Fruit fly (Drosophila melanogaster) whole organism, embryonic: ENCODE data around the gene Girdin.

ENCODE experiments used
- CG10543 ChIP-seq: fragments of 200-800 bp; sonication (Bioruptor generic); optimal IDR thresholded peaks from 3 replicates; lab custom pipeline; 2017; ENCODE audit warnings: missing biosample characterization, mild to moderate bottlenecking, missing genetic modification characterization, moderate library complexity
- CG12659 ChIP-seq: fragments of 200-800 bp; sonication (Bioruptor generic); optimal IDR thresholded peaks from 3 replicates; lab custom pipeline; 2017; ENCODE audit warnings: mild to moderate bottlenecking, missing biosample characterization, missing genetic modification reagents, missing genetic modification characterization
- CG13424 ChIP-seq: fragments of 200-800 bp; sonication (Bioruptor generic); optimal IDR thresholded peaks from 2 replicates; lab custom pipeline; 2019; ENCODE audit warnings: missing biosample characterization, mild to moderate bottlenecking, missing genetic modification characterization, moderate library complexity
- CG15269 ChIP-seq: fragments of 200-800 bp; sonication (Bioruptor generic); optimal IDR thresholded peaks from 2 replicates; lab custom pipeline; 2018; ENCODE audit warnings: missing biosample characterization, mild to moderate bottlenecking, missing genetic modification characterization, moderate library complexity
- CG15514 ChIP-seq: fragments of 200-800 bp; sonication (Bioruptor generic); optimal IDR thresholded peaks from 3 replicates; lab custom pipeline; 2017; ENCODE audit warnings: missing biosample characterization, missing genetic modification characterization, mild to moderate bottlenecking, moderate library complexity, missing genetic modification reagents
- CG15696 ChIP-seq: fragments of 200-800 bp; sonication (Bioruptor generic); optimal IDR thresholded peaks from 2 replicates; lab custom pipeline; 2019; ENCODE audit warnings: missing biosample characterization, mild to moderate bottlenecking, missing genetic modification characterization, moderate library complexity
- CG17186 ChIP-seq: fragments of 200-800 bp; sonication (Bioruptor generic); optimal IDR thresholded peaks from 3 replicates; lab custom pipeline; 2017; ENCODE audit warnings: missing biosample characterization, missing genetic modification reagents, missing genetic modification characterization
- CG17829 ChIP-seq: fragments of 200-800 bp; optimal IDR thresholded peaks from 2 replicates; lab custom pipeline; 2019; ENCODE audit warnings: missing biosample characterization, mild to moderate bottlenecking, missing genetic modification characterization, moderate library complexity
- CG2116 ChIP-seq: fragments of 200-800 bp; sonication (Bioruptor generic); optimal IDR thresholded peaks from 3 replicates; lab custom pipeline; 2018; ENCODE audit warnings: missing biosample characterization, mild to moderate bottlenecking, missing genetic modification characterization
- CG2120 ChIP-seq: fragments of 200-800 bp; sonication (Bioruptor generic); optimal IDR thresholded peaks from 3 replicates; lab custom pipeline; 2016; ENCODE audit warnings: missing biosample characterization, missing genetic modification characterization
- CG2678 ChIP-seq: fragments of 200-800 bp; sonication (Bioruptor generic); optimal IDR thresholded peaks from 3 replicates; lab custom pipeline; 2019; ENCODE audit warnings: missing biosample characterization, mild to moderate bottlenecking, missing genetic modification characterization, moderate library complexity
- CG2712 ChIP-seq: fragments of 200-800 bp; optimal IDR thresholded peaks from 3 replicates; lab custom pipeline; 2019; ENCODE audit warnings: missing biosample characterization, mild to moderate bottlenecking, missing genetic modification characterization, moderate library complexity
- CG30020 ChIP-seq: fragments of 200-800 bp; optimal IDR thresholded peaks from 2 replicates; lab custom pipeline; 2019; ENCODE audit warnings: missing biosample characterization, mild to moderate bottlenecking, missing genetic modification characterization, moderate library complexity
- CG3407 ChIP-seq: fragments of 200-800 bp; sonication (Bioruptor generic); optimal IDR thresholded peaks from 2 replicates; lab custom pipeline; 2018; ENCODE audit warnings: missing biosample characterization, mild to moderate bottlenecking, missing genetic modification characterization
- CG42726 ChIP-seq: fragments of 200-800 bp; sonication (Bioruptor generic); IDR thresholded peaks from 2 replicates; pipeline ENCODE4 v1.3.6; 2022; ENCODE audit warnings: missing biosample characterization, missing genetic modification characterization; ENCODE audit not compliant: partially characterized antibody
- CG6689 ChIP-seq: fragments of 200-800 bp; sonication (Bioruptor generic); IDR thresholded peaks from 2 replicates; pipeline ENCODE4 v1.3.6; 2022; ENCODE audit warnings: missing biosample characterization, missing genetic modification characterization
- CG7357 ChIP-seq: fragments of 200-800 bp; sonication (Bioruptor generic); IDR thresholded peaks from 3 replicates; pipeline ENCODE4 v1.3.6; 2022; ENCODE audit warnings: missing biosample characterization, missing genetic modification characterization
- CG8924 ChIP-seq: fragments of 200-800 bp; optimal IDR thresholded peaks from 3 replicates; lab custom pipeline; 2019; ENCODE audit warnings: missing biosample characterization, mild to moderate bottlenecking, missing genetic modification characterization, moderate library complexity
- CG9437 ChIP-seq: fragments of 200-800 bp; sonication (Bioruptor generic); optimal IDR thresholded peaks from 2 replicates; lab custom pipeline; 2018; ENCODE audit warnings: missing biosample characterization, mild to moderate bottlenecking, missing genetic modification characterization
- CG9797 ChIP-seq: fragments of 200-800 bp; sonication (Bioruptor generic); optimal IDR thresholded peaks from 3 replicates; lab custom pipeline; 2018; ENCODE audit warnings: missing biosample characterization, mild to moderate bottlenecking, missing genetic modification characterization
- Camta ChIP-seq: fragments of 200-800 bp; sonication (Bioruptor generic); optimal IDR thresholded peaks from 2 replicates; lab custom pipeline; 2016; ENCODE audit warnings: missing biosample characterization, missing genetic modification characterization
- Chrac-16 ChIP-seq: fragments of 200-800 bp; sonication (Bioruptor generic); optimal IDR thresholded peaks from 3 replicates; lab custom pipeline; 2016; ENCODE audit warnings: missing biosample characterization, missing genetic modification characterization
- E2f2 ChIP-seq: fragments of 200-800 bp; sonication (Bioruptor generic); IDR thresholded peaks from 2 replicates; pipeline ENCODE4 v1.3.6; 2022; ENCODE audit warnings: missing biosample characterization, missing genetic modification characterization
- Fer3 ChIP-seq: fragments of 200-800 bp; sonication (Bioruptor generic); optimal IDR thresholded peaks from 2 replicates; lab custom pipeline; 2018; ENCODE audit warnings: missing biosample characterization, mild to moderate bottlenecking, missing genetic modification characterization, moderate library complexity
- Nf-YC ChIP-seq: fragments of 200-800 bp; optimal IDR thresholded peaks from 3 replicates; lab custom pipeline; 2019; ENCODE audit warnings: missing biosample characterization, mild to moderate bottlenecking, missing genetic modification characterization, moderate library complexity
- PHDP ChIP-seq: fragments of 200-800 bp; sonication (Bioruptor generic); optimal IDR thresholded peaks from 3 replicates; lab custom pipeline; 2018; ENCODE audit warnings: missing biosample characterization, mild to moderate bottlenecking, missing genetic modification characterization, moderate library complexity
- Pdp1 ChIP-seq, 2 experiments: fragments of 200-800 bp; sonication (Bioruptor generic); optimal IDR thresholded peaks; 3 replicates each; lab custom pipeline; 2016; ENCODE audit warnings: missing biosample characterization in 2 of 2, missing genetic modification characterization in 2 of 2, mild to moderate bottlenecking in 1 of 2, moderate library complexity in 1 of 2
- Rx ChIP-seq: fragments of 200-800 bp; sonication (Bioruptor generic); IDR thresholded peaks from 2 replicates; pipeline ENCODE4 v1.3.6; 2022; ENCODE audit warnings: missing biosample characterization, missing genetic modification characterization
- Ssrp ChIP-seq: fragments of 200-800 bp; sonication (Bioruptor generic); optimal IDR thresholded peaks from 2 replicates; lab custom pipeline; 2018; ENCODE audit warnings: missing biosample characterization, mild to moderate bottlenecking, missing genetic modification characterization, moderate library complexity
- Stat92E ChIP-seq, 3 experiments: fragments of >200 bp in 2 of 3; fragments of 200-800 bp in 1 of 3; sonication (Bioruptor generic) in 1 of 3; optimal IDR thresholded peaks; 2 replicates each; lab custom pipeline; 2017 to 2019; ENCODE audit warnings: missing biosample characterization in 3 of 3, missing genetic modification characterization in 3 of 3, mild to moderate bottlenecking in 1 of 3, moderate library complexity in 1 of 3
- ato ChIP-seq: fragments of 200-800 bp; sonication (Bioruptor generic); IDR thresholded peaks from 2 replicates; pipeline ENCODE4 v1.3.6; 2022; ENCODE audit warnings: missing biosample characterization, missing genetic modification characterization; ENCODE audit not compliant: partially characterized antibody
- az2 ChIP-seq: fragments of 200-800 bp; sonication (Bioruptor generic); optimal IDR thresholded peaks from 3 replicates; lab custom pipeline; 2016; ENCODE audit warnings: missing biosample characterization, missing genetic modification characterization
- chinmo ChIP-seq: fragments of 200-800 bp; sonication (Bioruptor generic); IDR thresholded peaks from 4 replicates; pipeline ENCODE4 v1.3.6; 2022; ENCODE audit warnings: missing biosample characterization, missing genetic modification characterization; ENCODE audit not compliant: partially characterized antibody
- cwo ChIP-seq: fragments of 200-800 bp; sonication (Bioruptor generic); optimal IDR thresholded peaks from 3 replicates; lab custom pipeline; 2017; ENCODE audit warnings: missing biosample characterization, missing genetic modification characterization, mild to moderate bottlenecking, moderate library complexity, missing genetic modification reagents
- dpn ChIP-seq, 2 experiments: fragments of 200-800 bp; sonication (Bioruptor generic); optimal IDR thresholded peaks; 3 replicates each; lab custom pipeline; 2016; ENCODE audit warnings: missing biosample characterization in 2 of 2, missing genetic modification characterization in 2 of 2
- gfzf ChIP-seq: fragments of 200-800 bp; sonication (Bioruptor generic); optimal IDR thresholded peaks from 2 replicates; lab custom pipeline; 2016; ENCODE audit warnings: missing biosample characterization, mild to moderate bottlenecking, missing genetic modification characterization, moderate library complexity
- jing ChIP-seq: fragments of 200-800 bp; sonication (Bioruptor generic); optimal IDR thresholded peaks from 2 replicates; lab custom pipeline; 2018; ENCODE audit warnings: missing biosample characterization, mild to moderate bottlenecking, missing genetic modification characterization
- nerfin-1 ChIP-seq: fragments of 200-800 bp; sonication (Bioruptor generic); optimal IDR thresholded peaks from 3 replicates; lab custom pipeline; 2019; ENCODE audit warnings: missing biosample characterization, mild to moderate bottlenecking, missing genetic modification characterization, moderate library complexity
- nmo ChIP-seq: fragments of 200-800 bp; sonication (Bioruptor generic); optimal IDR thresholded peaks from 2 replicates; lab custom pipeline; 2018; ENCODE audit warnings: missing biosample characterization, mild to moderate bottlenecking, missing genetic modification characterization, moderate library complexity
- pfk ChIP-seq: fragments of 200-800 bp; sonication (Bioruptor generic); optimal IDR thresholded peaks from 2 replicates; lab custom pipeline; 2018; ENCODE audit warnings: missing biosample characterization, mild to moderate bottlenecking, missing genetic modification characterization, moderate library complexity
- phol ChIP-seq: fragments of 200-800 bp; sonication (Bioruptor generic); optimal IDR thresholded peaks from 3 replicates; lab custom pipeline; 2018; ENCODE audit warnings: missing biosample characterization, mild to moderate bottlenecking, missing genetic modification characterization, moderate library complexity
- sens ChIP-seq: fragments of 200-800 bp; sonication (Bioruptor generic); peaks from one replicate; lab custom pipeline; 2016; ENCODE audit warnings: missing biosample characterization, missing genetic modification characterization
- shn ChIP-seq: fragments of 200-800 bp; sonication (Bioruptor generic); optimal IDR thresholded peaks from 3 replicates; lab custom pipeline; 2016; ENCODE audit warnings: missing biosample characterization, missing genetic modification characterization
- sisA ChIP-seq: fragments of 200-800 bp; sonication (Bioruptor generic); IDR thresholded peaks from 2 replicates; pipeline ENCODE4 v1.3.6; 2022; ENCODE audit warnings: missing biosample characterization, missing genetic modification characterization
- stwl ChIP-seq: fragments of 200-800 bp; sonication (Bioruptor generic); optimal IDR thresholded peaks from 3 replicates; lab custom pipeline; 2018; ENCODE audit warnings: missing biosample characterization, mild to moderate bottlenecking, missing genetic modification characterization, moderate library complexity
- tup ChIP-seq: fragments of 200-800 bp; sonication (Bioruptor generic); optimal IDR thresholded peaks from 2 replicates; lab custom pipeline; 2016; ENCODE audit warnings: missing biosample characterization, mild to moderate bottlenecking, missing genetic modification characterization, moderate library complexity

Gene Girdin

DNA sequence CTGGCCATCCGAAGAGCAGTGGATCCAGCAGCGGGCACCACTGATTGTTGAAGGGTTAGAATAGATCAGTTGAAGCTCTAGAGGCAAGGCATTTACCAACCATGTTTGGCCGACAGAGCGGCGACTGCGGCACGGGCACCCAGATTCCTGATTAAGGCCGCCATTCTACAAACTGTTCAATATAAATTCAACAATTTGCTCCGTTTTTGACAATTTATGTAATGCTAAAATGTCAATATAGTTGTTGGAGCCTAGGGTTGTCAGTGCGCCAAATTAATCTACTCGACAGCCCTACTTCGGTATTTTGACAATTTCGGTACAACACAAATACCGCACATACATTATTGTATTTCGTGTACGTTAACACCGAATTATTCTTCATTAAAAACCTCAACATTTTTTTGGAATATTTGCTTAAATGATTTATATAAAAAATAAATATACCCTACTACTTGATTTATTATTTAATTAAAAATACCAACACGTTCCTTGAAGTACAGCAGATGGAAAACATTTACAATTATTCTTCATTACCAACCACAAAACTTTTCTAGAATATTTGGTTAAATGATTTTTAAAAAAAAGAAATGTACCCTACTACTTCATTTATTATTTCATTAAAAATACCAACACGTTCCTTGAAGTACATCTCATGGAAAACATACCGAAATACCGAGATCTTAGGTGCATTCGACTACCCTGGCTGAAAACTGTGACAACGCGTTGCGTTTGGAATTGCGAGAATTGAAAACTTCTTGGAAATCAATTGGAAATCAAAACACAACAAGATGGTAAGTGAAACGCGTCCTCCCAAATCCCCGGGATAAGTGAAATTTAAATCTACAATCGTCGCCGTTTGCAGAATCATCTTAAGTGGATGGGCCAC, 19.2 kb upstream of the Girdin start, which contains the start of the genes ND-30 and CG15812 (continued):
- peak; percentile 46 for TF ChIP-seq CG17829 (tag; lab: Kevin White, UChicago)
- TF ChIP-seq PHDP (tag; lab: Kevin White, UChicago): no peak
- TF ChIP-seq nerfin-1 (tag; lab: Kevin White, UChicago): peak; percentile 3
- TF ChIP-seq Chrac-16 (GFP tag; lab: Kevin White, UChicago): peak; percentile 19
- 0 out of 4 replicates have a peak, but pooled peaks have one; percentile 29 for TF ChIP-seq chinmo (GFP tag; lab: Robert Waterston, UW)
- no peak for TF ChIP-seq Camta
- peak; percentile 45 for TF ChIP-seq gfzf (GFP tag; lab: Kevin White, UChicago)
- TF ChIP-seq CG10543: no peak
- TF ChIP-seq pfk (GFP tag; lab: Kevin White, UChicago): peak; percentile 94
- TF ChIP-seq CG15514 (GFP tag; lab: Kevin White, UChicago): peak; percentile 11
- TF ChIP-seq CG30020 (tag; lab: Kevin White, UChicago): peak; percentile 92
- TF ChIP-seq E2f2 (GFP tag; lab: Robert Waterston, UW): 0 out of 2 replicates have a peak, but pooled peaks have one; percentile 13
- TF ChIP-seq CG13424: peak; percentile 38
- TF ChIP-seq CG2116: peak; percentile 39
- peak; percentile 55 for TF ChIP-seq CG12659 (GFP tag; lab: Kevin White, UChicago)
- TF ChIP-seq phol (tag; lab: Kevin White, UChicago): peak; percentile 34
- TF ChIP-seq sens: peak; percentile 87
- TF ChIP-seq stwl (tag; lab: Kevin White, UChicago): peak; percentile 46
- TF ChIP-seq CG17186 (GFP tag; lab: Kevin White, UChicago): no peak
- peak; percentile 51 for TF ChIP-seq CG8924
- no peak for TF ChIP-seq CG15269 (tag; lab: Kevin White, UChicago)
- TF ChIP-seq Nf-YC (tag; lab: Kevin White, UChicago): no peak
- TF ChIP-seq Fer3 (tag; lab: Kevin White, UChicago): no peak
- TF ChIP-seq CG2120 (GFP tag; lab: Kevin White, UChicago): peak; percentile 7
- peak; percentile 34 for TF ChIP-seq CG9437 (GFP tag; lab: Kevin White, UChicago)
- peak in 1 of 2 experiments; percentile 97 for TF ChIP-seq Pdp1 (GFP tag; optimal IDR thresholded peaks at IDR 0.05; lab: Kevin White, UChicago)
- 0 out of 2 replicates have a peak, but pooled peaks have one; percentile 30 for TF ChIP-seq ato (GFP tag; lab: Robert Waterston, UW)
- peak; percentile 14 for TF ChIP-seq CG15696 (tag; lab: Kevin White, UChicago)
- TF ChIP-seq CG2678 (tag; lab: Kevin White, UChicago): no peak
- peak; percentile 10 for TF ChIP-seq Ssrp (tag; lab: Kevin White, UChicago)
- no peak for TF ChIP-seq cwo (GFP tag; lab: Kevin White, UChicago)
- TF ChIP-seq CG42726: no peak
- no peak for TF ChIP-seq shn (GFP tag; lab: Kevin White, UChicago)
- peak; percentile 38 for TF ChIP-seq CG2712 (tag; lab: Kevin White, UChicago)
- peak in 1 of 3 experiments; percentile 43 for TF ChIP-seq Stat92E (GFP tag; optimal IDR thresholded peaks at IDR 0.05; lab: Kevin White, UChicago)
- no peak for TF ChIP-seq CG3407 (GFP tag; lab: Kevin White, UChicago)
- 0 out of 2 replicates have a peak, but pooled peaks have one; percentile 5 for TF ChIP-seq CG6689 (GFP tag; lab: Robert Waterston, UW)
- no peak for TF ChIP-seq sisA (GFP tag; lab: Robert Waterston, UW)
- peak; percentile 48 for TF ChIP-seq nmo (GFP tag; lab: Kevin White, UChicago)
- no peak for TF ChIP-seq CG7357 (GFP tag; lab: Robert Waterston, UW)
- TF ChIP-seq CG9797 (GFP tag; lab: Kevin White, UChicago): peak; percentile 38
- no peak for TF ChIP-seq tup (GFP tag; lab: Kevin White, UChicago)
- TF ChIP-seq jing (GFP tag; lab: Kevin White, UChicago): no peak
- TF ChIP-seq az2 (GFP tag; lab: Kevin White, UChicago): peak; percentile 25
- TF ChIP-seq Rx (GFP tag; lab: Robert Waterston, UW): no peak
- peak in 1 of 2 experiments; percentile 1 for TF ChIP-seq dpn (GFP tag; optimal IDR thresholded peaks at IDR 0.05; lab: Kevin White, UChicago)
